Worm (Caenorhabditis elegans): ENCODE measurements around the gene col-110.

DNA sequence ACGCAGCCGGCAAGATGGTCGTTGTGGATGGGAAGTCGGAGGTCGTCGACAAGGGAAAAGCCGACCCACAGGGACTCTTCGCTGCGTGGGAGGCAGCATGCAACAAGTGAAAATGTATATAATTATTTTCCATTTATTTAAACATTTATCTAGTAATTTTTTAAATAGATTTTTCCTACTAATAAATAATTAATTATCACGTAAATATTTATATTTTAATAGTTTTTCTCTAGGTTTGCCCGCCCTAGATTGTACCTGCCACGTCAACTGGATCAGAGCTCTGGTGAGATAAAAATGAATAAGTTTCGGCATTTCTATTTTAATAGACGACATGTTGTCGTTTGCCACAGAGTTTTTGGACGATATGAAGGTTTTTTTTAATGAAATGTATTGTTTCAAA, 43.5 kb upstream of the col-110 start, which contains the start of gene psr-1:
- no peak for TF ChIP-seq snpc-4 (tag; optimal IDR thresholded peaks at IDR 0.05)
- no peak for TF ChIP-seq egl-27 (tag; optimal IDR thresholded peaks at IDR 0.05)
- TF ChIP-seq ztf-4 (tag; optimal IDR thresholded peaks at IDR 0.05): no peak
- TF ChIP-seq unc-39 (tag; optimal IDR thresholded peaks at IDR 0.05): no peak
- no peak for TF ChIP-seq unc-62 (GFP tag; optimal IDR thresholded peaks at IDR 0.05)
- TF ChIP-seq nhr-25 (tag; optimal IDR thresholded peaks at IDR 0.05): no peak
- TF ChIP-seq tbx-2 (tag; optimal IDR thresholded peaks at IDR 0.05): no peak
